Fruit fly (Drosophila melanogaster) whole organism, pupa: ENCODE measurements around the gene Sox102F.

Experiments
- CG10348 ChIP-seq: fragments of 200-800 bp; sonication (Bioruptor generic); IDR thresholded peaks from 2 replicates; pipeline ENCODE4 v1.3.6; 2022; ENCODE audit warnings: missing biosample characterization, missing genetic modification characterization
- CG12605 ChIP-seq: fragments of 200-800 bp; sonication (Bioruptor generic); IDR thresholded peaks from 2 replicates; pipeline ENCODE4 v1.3.6; 2022; ENCODE audit warnings: missing biosample characterization, missing genetic modification characterization
- CG13204 ChIP-seq: fragments of 200-800 bp; sonication (Bioruptor generic); optimal IDR thresholded peaks from 2 replicates; lab custom pipeline; 2018; ENCODE audit warnings: missing biosample characterization, mild to moderate bottlenecking, missing genetic modification characterization, moderate library complexity
- CG17806 ChIP-seq: fragments of 200-800 bp; sonication (Bioruptor generic); optimal IDR thresholded peaks from 2 replicates; lab custom pipeline; 2018; ENCODE audit warnings: missing biosample characterization, mild to moderate bottlenecking, missing genetic modification characterization, moderate library complexity
- CG4496 ChIP-seq: fragments of 200-800 bp; sonication (Bioruptor generic); IDR thresholded peaks from 3 replicates; pipeline ENCODE4 v1.3.6; 2022; ENCODE audit warnings: missing biosample characterization, missing genetic modification characterization
- D1 ChIP-seq: fragments of 200-800 bp; sonication (Bioruptor generic); optimal IDR thresholded peaks from 2 replicates; lab custom pipeline; 2018; ENCODE audit warnings: missing biosample characterization, mild to moderate bottlenecking, missing genetic modification characterization, moderate library complexity
- EcR ChIP-seq: fragments of 200-800 bp; sonication (Bioruptor generic); optimal IDR thresholded peaks from 3 replicates; lab custom pipeline; 2019; ENCODE audit warnings: missing biosample characterization, missing genetic modification characterization, mild to moderate bottlenecking, moderate library complexity, missing genetic modification reagents
- Ets98B ChIP-seq: fragments of 200-800 bp; sonication (Bioruptor generic); IDR thresholded peaks from 2 replicates; pipeline ENCODE4 v1.3.6; 2022; ENCODE audit warnings: missing biosample characterization, missing genetic modification characterization
- Pif1A ChIP-seq: fragments of 200-800 bp; sonication (Bioruptor generic); optimal IDR thresholded peaks from 3 replicates; lab custom pipeline; 2016; ENCODE audit warnings: missing biosample characterization, missing genetic modification characterization
- Pif1B ChIP-seq: fragments of 200-800 bp; sonication (Bioruptor generic); optimal IDR thresholded peaks from 3 replicates; lab custom pipeline; 2016; ENCODE audit warnings: missing biosample characterization, missing genetic modification characterization
- rn ChIP-seq: fragments of 200-800 bp; sonication (Bioruptor generic); IDR thresholded peaks from 2 replicates; pipeline ENCODE4 v1.3.6; 2022; ENCODE audit warnings: missing biosample characterization, missing genetic modification characterization

DNA sequence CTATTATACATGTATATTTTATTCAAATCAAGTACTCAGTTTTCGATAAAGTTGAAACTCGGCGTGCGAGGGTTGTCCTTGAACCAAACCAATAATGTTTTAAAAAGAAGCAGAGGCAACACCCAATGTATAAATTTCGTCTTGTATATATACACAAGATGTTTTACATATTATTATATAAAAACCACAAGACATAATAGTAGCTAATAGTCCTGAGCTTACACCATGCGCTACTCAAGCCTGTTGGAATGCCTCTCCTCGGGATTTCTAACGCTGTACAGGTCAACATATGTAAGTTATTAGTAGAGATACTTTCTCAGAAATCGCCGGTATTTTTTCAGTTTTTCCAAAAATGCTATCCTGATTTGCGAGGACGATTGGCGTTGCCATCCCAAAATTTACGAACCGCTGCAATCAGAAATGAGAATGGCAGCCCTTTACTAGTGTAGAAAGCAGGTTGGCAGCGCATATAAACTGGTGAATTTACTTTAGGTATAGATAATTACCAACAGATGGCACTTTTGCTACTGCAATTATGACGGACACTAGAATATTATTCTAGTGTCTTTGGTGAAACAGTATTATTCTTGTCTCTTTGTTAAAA is 1.4 kb upstream of the Sox102F start:
- no peak for TF ChIP-seq CG12605 (GFP tag; lab: Robert Waterston, UW)
- TF ChIP-seq Pif1B (GFP tag; lab: Kevin White, UChicago): no peak
- no peak for TF ChIP-seq Ets98B (GFP tag; lab: Robert Waterston, UW)
- TF ChIP-seq CG17806: no peak
- TF ChIP-seq CG10348: no peak
- no peak for TF ChIP-seq D1 (tag; lab: Kevin White, UChicago)
- TF ChIP-seq rn (GFP tag; lab: Robert Waterston, UW): no peak
- no peak for TF ChIP-seq CG4496 (GFP tag; lab: Robert Waterston, UW)
- TF ChIP-seq Pif1A (GFP tag; lab: Kevin White, UChicago): no peak
- no peak for TF ChIP-seq EcR
- TF ChIP-seq CG13204 (GFP tag; lab: Kevin White, UChicago): no peak
